Worm (Caenorhabditis elegans) whole organism, L1 larva: ENCODE results near the gene lsm-3.

Source experiments
- aha-1 ChIP-seq: fragments of 150-350 bp; optimal IDR thresholded peaks from 2 replicates; lab custom pipeline; 2014; ENCODE audit warnings: missing biosample characterization, missing genetic modification characterization
- blmp-1 ChIP-seq: fragments of 150-350 bp; optimal IDR thresholded peaks from 2 replicates; lab custom pipeline; 2014; ENCODE audit warnings: missing biosample characterization, missing genetic modification characterization
- ceh-88 ChIP-seq: fragments of 200-800 bp; sonication (Bioruptor generic); IDR thresholded peaks from 2 replicates; pipeline ENCODE4 v1.3.6; 2022; ENCODE audit warnings: missing genetic modification characterization, missing compliant biosample characterization
- ceh-90 ChIP-seq: sonication (generic microtip); optimal IDR thresholded peaks from 2 replicates; lab custom pipeline; 2016; ENCODE audit warnings: missing genetic modification characterization, missing compliant biosample characterization
- ces-1 ChIP-seq: fragments of 150-350 bp; optimal IDR thresholded peaks from 2 replicates; lab custom pipeline; 2014; ENCODE audit warnings: missing biosample characterization, missing genetic modification reagents, missing genetic modification characterization
- dpl-1 ChIP-seq, 3 experiments: fragments of 150-350 bp in 2 of 3; sonication (generic microtip) in 1 of 3; optimal IDR thresholded peaks; 2 replicates each; lab custom pipeline; 2014 to 2017; ENCODE audit warnings: missing biosample characterization in 3 of 3, missing genetic modification characterization in 3 of 3, missing genetic modification reagents in 3 of 3
- dsc-1 ChIP-seq: sonication (generic microtip); optimal IDR thresholded peaks from 2 replicates; lab custom pipeline; 2016; ENCODE audit warnings: mild to moderate bottlenecking, missing genetic modification characterization, missing compliant biosample characterization
- efl-1 ChIP-seq, 4 experiments: fragments of 150-350 bp; optimal IDR thresholded peaks in 3 of 4; peaks in 1 of 4; 1 replicate in 1 of 4; 2 replicates in 3 of 4; lab custom pipeline; 2014; ENCODE audit warnings: missing biosample characterization in 2 of 4, missing genetic modification characterization in 2 of 4, missing genetic modification reagents in 2 of 4
- ets-5 ChIP-seq: fragments of 200-800 bp; sonication (Bioruptor generic); IDR thresholded peaks from 2 replicates; pipeline ENCODE4 v1.3.6; 2022; ENCODE audit warnings: missing genetic modification characterization, missing compliant biosample characterization
- fos-1 ChIP-seq: fragments of 150-350 bp; optimal IDR thresholded peaks from 2 replicates; lab custom pipeline; 2014; ENCODE audit warnings: missing biosample characterization, missing genetic modification characterization
- grh-1 ChIP-seq: fragments of 200-800 bp; sonication (Bioruptor generic); IDR thresholded peaks from 2 replicates; pipeline ENCODE4 v1.3.6; 2022; ENCODE audit warnings: missing genetic modification reagents, missing genetic modification characterization, missing compliant biosample characterization
- isw-1 ChIP-seq: fragments of 200-800 bp; sonication (Bioruptor generic); IDR thresholded peaks from 2 replicates; pipeline ENCODE4 v1.3.6; 2022; ENCODE audit warnings: missing genetic modification characterization, missing compliant biosample characterization
- lin-35 ChIP-seq, 2 experiments: fragments of 150-350 bp; optimal IDR thresholded peaks; 2 replicates each; lab custom pipeline; 2014; ENCODE audit warnings: missing biosample characterization in 2 of 2, missing genetic modification characterization in 2 of 2, missing genetic modification reagents in 2 of 2
- lin-39 ChIP-seq: fragments of 150-350 bp; optimal IDR thresholded peaks from 2 replicates; lab custom pipeline; 2014; ENCODE audit warnings: missing biosample characterization, missing genetic modification reagents, missing genetic modification characterization
- lsy-2 ChIP-seq, 2 experiments: fragments of 150-350 bp; optimal IDR thresholded peaks; 2 replicates each; lab custom pipeline; 2014; ENCODE audit warnings: missing biosample characterization in 2 of 2, missing genetic modification characterization in 2 of 2
- mdl-1 ChIP-seq, 2 experiments: fragments of 150-350 bp; optimal IDR thresholded peaks; 2 replicates each; lab custom pipeline; 2014 to 2017; ENCODE audit warnings: missing biosample characterization in 2 of 2, missing genetic modification characterization in 2 of 2, inconsistent platforms in 1 of 2
- mep-1 ChIP-seq: fragments of 150-350 bp; optimal IDR thresholded peaks from 2 replicates; lab custom pipeline; 2014; ENCODE audit warnings: missing biosample characterization, missing genetic modification characterization
- nhr-12 ChIP-seq: sonication (generic microtip); optimal IDR thresholded peaks from 2 replicates; lab custom pipeline; 2017; ENCODE audit warnings: missing biosample characterization, missing genetic modification characterization
- nhr-19 ChIP-seq: fragments of 200-800 bp; sonication (Bioruptor generic); conservative IDR thresholded peaks from 2 replicates; pipeline ENCODE4 v1.3.6; 2022; ENCODE audit warnings: missing genetic modification characterization, missing compliant biosample characterization
- nhr-28 ChIP-seq: fragments of 150-350 bp; optimal IDR thresholded peaks from 2 replicates; lab custom pipeline; 2014; ENCODE audit warnings: missing biosample characterization, missing genetic modification characterization
- nhr-71 ChIP-seq: sonication (generic microtip); optimal IDR thresholded peaks from 2 replicates; lab custom pipeline; 2016; ENCODE audit warnings: mild to moderate bottlenecking, missing genetic modification characterization, moderate library complexity, missing compliant biosample characterization
- nhr-76 ChIP-seq: sonication (generic microtip); optimal IDR thresholded peaks from 2 replicates; lab custom pipeline; 2017; ENCODE audit warnings: missing biosample characterization, missing genetic modification characterization
- nhr-84 ChIP-seq: sonication (generic microtip); optimal IDR thresholded peaks from 2 replicates; lab custom pipeline; 2017; ENCODE audit warnings: missing biosample characterization, missing genetic modification characterization
- pax-3 ChIP-seq: fragments of 200-800 bp; sonication (Bioruptor generic); optimal IDR thresholded peaks from 2 replicates; lab custom pipeline; 2018; ENCODE audit warnings: mild to moderate bottlenecking, missing genetic modification characterization, moderate library complexity, missing compliant biosample characterization
- snu-23 ChIP-seq: sonication (generic microtip); optimal IDR thresholded peaks from 2 replicates; lab custom pipeline; 2016; ENCODE audit warnings: missing genetic modification characterization, missing compliant biosample characterization
- sox-4 ChIP-seq: sonication (generic microtip); optimal IDR thresholded peaks from 2 replicates; lab custom pipeline; 2016; ENCODE audit warnings: missing genetic modification characterization, missing compliant biosample characterization
- unc-130 ChIP-seq: fragments of 150-350 bp; optimal IDR thresholded peaks from 2 replicates; lab custom pipeline; 2017; ENCODE audit warnings: missing biosample characterization, missing genetic modification characterization, inconsistent platforms
- unc-86 ChIP-seq: sonication (generic microtip); optimal IDR thresholded peaks from 2 replicates; lab custom pipeline; 2016; ENCODE audit warnings: missing genetic modification characterization, missing compliant biosample characterization
- zip-4 ChIP-seq: fragments of 200-800 bp; sonication (Bioruptor generic); optimal IDR thresholded peaks from 2 replicates; lab custom pipeline; 2018; ENCODE audit warnings: mild to moderate bottlenecking, missing genetic modification characterization, moderate library complexity, missing compliant biosample characterization

lsm-3 gene

DNA sequence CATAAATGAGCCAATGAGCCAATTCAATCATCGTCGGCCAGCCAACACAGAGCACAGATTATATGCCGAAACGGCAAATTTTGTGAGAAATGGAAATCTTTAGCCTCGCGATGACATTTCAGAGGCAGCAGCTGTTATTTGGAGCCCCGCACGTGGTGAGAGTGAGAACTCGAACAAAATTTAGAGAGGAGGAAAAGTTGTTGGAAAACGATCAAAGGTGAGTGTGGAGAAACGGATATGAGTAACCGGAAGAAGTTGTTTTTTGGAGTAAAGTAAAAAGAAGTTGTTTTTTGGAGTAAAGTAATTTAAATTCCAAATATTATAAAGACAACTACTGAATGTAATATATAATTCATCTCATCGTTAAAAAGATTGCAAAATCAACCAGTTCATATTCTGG lies 11.7 kb downstream of the lsm-3 start, which contains the start of gene Y62E10A.13:
Y62E10A.13 (minus strand) TSS at position 326 of the 400 bp plus-strand sequence.
- TF ChIP-seq mdl-1 (tag; optimal IDR thresholded peaks at IDR 0.05; lab: Kevin White, UChicago) = peak in 1 of 2 experiments; percentile 17
- no peak for TF ChIP-seq nhr-28 (tag; lab: Kevin White, UChicago)
- no peak for TF ChIP-seq ceh-90 (tag; lab: Kevin White, UChicago)
- TF ChIP-seq lin-39 (tag; lab: Kevin White, UChicago) = no peak
- TF ChIP-seq ets-5 (GFP tag; lab: Robert Waterston, UW) = no peak

DNA sequence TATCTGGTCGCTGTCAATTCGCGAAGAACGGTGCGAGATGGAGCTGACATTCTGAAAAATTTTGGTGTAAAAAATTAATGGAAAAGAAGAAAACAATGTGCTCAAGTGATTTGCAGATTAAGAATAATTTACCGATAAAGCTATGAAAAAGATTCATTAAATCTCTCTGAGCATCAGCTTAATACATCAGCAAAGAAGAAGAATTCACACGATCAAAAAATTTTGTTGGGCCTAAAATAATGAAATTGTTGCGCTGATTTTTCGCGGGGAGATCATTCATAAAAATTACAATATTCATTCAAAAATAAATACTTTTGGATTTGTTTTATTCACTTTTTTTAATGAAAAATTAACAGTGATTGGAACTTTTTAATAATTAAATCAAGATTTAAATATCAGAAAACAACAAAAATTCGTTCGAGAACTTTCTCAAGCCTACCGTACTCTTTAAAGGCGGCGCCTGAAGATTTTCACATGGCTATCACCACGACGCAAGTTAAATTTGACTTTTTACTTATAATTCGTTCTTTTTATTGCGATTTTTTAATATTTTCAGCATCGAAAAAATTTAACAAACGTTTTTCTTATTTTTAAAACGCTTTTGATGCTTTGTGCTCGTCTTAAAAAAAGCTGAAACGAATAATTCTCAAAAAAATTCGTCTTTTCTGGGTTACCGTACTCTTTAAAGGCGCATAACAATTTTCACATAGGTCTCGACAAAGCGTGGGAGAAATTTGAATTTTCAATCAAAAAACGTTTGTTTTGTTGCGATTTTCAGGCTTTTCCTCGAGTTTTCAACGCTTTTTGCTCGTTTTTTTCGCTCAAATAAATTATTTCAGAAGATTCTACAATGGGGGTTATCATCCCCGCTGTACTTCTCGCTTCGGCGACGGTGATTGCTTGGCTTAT lies 13.7 kb downstream of the lsm-3 start, which contains the start of the genes memi-2 and cyp-31A5:
memi-2 (minus strand) TSS at position 51 of the 909 bp plus-strand sequence.
cyp-31A5 (plus strand) TSS at position 834 of the 909 bp plus-strand sequence.
- TF ChIP-seq fos-1 (tag; lab: Kevin White, UChicago) = no peak
- no peak for TF ChIP-seq nhr-71 (tag; lab: Kevin White, UChicago)
- TF ChIP-seq unc-86 = no peak
- TF ChIP-seq lsy-2 (tag; optimal IDR thresholded peaks at IDR 0.05; lab: Kevin White, UChicago) = no peak

DNA sequence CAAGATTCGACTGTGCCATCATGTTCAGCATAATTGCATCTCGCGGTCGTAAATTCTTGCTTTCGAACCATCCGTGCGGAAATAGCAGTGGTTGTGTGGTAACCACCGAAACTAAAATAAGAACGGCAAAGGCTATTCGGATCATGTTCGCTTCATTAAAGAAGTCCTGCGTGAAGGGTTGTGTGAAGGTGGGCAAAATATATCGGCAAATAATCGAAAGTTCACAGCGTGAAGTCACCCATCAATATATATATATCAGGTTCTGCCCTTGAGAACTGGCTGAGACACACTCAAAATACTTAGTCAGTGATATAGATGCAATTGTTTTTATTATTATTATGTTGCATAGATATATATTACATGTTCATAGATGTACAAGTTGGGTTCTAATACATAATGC lies 21.0 kb downstream of the lsm-3 start, which contains the start of gene Y62E10A.19:
Y62E10A.19 (minus strand) TSS at position 289 of the 400 bp plus-strand sequence.
- TF ChIP-seq ets-5 (GFP tag; lab: Robert Waterston, UW) (no peak), blmp-1 (tag; lab: Kevin White, UChicago) (peak; percentile 80)
- TF ChIP-seq, all 84 proteins: peak for 1

DNA sequence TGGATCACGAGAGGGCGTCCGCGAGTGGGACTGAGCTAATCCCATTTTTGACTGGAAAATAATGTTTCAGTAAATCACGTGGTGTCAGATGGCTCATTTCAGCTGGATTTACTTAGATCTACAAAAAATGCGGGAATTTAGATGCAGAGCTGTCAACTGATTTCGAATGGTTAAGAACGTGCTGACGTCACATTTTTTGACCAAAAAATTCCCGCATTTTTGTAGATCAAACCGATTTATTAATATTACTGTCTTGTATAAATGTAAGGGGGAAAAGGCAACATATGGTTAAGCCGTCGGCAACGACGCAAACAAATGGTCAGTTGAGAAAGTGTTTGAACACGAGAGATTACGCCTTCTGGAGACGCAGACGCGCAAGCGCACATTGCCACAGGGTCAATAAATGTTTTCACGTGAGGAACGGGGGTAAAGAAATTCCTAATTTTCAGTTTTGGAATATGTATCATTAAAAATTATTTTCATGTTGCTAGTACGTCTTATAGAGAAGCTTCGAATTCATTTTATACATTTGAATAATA lies 25.9 kb downstream of the lsm-3 start, which contains the start of gene gcl-1:
gcl-1 (minus strand) TSS at position 51 of the 539 bp plus-strand sequence.
- TF ChIP-seq snu-23 (peak; percentile 27), grh-1 (GFP tag; lab: Robert Waterston, UW) (0 out of 2 replicates have a peak, but pooled peaks have one; percentile 29), lsy-2 (tag; optimal IDR thresholded peaks at IDR 0.05; lab: Kevin White, UChicago) (no peak), aha-1 (tag; lab: Kevin White, UChicago) (no peak), dsc-1 (tag; lab: Kevin White, UChicago) (no peak), isw-1 (GFP tag; lab: Robert Waterston, UW) (no peak), nhr-12 (no peak), dpl-1 (GFP tag; optimal IDR thresholded peaks at IDR 0.05; lab: Kevin White, UChicago) (peak in 1 of 3 experiments; percentile 19), pax-3 (tag; lab: Kevin White, UChicago) (no peak), sox-4 (tag; lab: Kevin White, UChicago) (no peak), zip-4 (GFP tag; lab: Kevin White, UChicago) (no peak), mdl-1 (tag; optimal IDR thresholded peaks at IDR 0.05; lab: Kevin White, UChicago) (peak in 1 of 2 experiments; percentile 59), lin-35 (GFP tag; optimal IDR thresholded peaks at IDR 0.05; lab: Kevin White, UChicago) (peak; percentile 13 to 37), unc-130 (tag; lab: Kevin White, UChicago) (no peak), ceh-88 (GFP tag; lab: Robert Waterston, UW) (no peak), nhr-76 (no peak), blmp-1 (tag; lab: Kevin White, UChicago) (peak; percentile 11)

DNA sequence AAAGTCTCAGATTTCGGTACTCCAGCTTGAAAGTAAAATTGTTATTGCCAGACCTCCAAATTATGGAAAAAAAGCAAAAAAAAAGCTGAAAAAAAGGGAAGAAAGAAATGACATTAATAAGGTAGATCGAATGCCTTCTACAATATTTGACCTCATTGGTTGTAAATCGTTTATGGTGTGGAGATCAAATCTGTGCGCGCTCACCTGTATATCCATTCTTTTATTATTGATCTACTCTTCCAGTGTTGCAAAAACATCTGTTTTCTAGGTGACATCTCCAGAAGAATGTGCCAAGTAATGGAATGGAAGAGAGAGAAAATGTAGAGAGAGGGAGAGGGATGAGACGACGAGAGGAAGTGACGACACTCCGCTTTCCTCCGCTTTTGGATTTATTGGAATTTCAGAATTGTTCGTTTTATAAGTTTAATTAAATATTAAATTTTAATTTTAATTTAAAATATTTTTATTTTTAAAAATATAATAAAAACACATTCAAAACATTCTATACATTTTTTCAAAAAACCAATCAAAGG lies 28.8 kb downstream of the lsm-3 start, which contains the start of the genes pik-1 and aptf-2:
pik-1 (plus strand) TSS at position 303 of the 533 bp plus-strand sequence.
aptf-2 (minus strand) TSS at position 313 of the 533 bp plus-strand sequence.
- no peak for TF ChIP-seq nhr-19
- peak in 1 of 2 experiments; percentile 24 for TF ChIP-seq lin-35 (GFP tag; optimal IDR thresholded peaks at IDR 0.05; lab: Kevin White, UChicago)
- TF ChIP-seq blmp-1 (tag; lab: Kevin White, UChicago) = peak; percentile 27
- TF ChIP-seq lsy-2 (tag; optimal IDR thresholded peaks at IDR 0.05; lab: Kevin White, UChicago) = peak in 1 of 2 experiments; percentile 26
- peak; percentile 32 for TF ChIP-seq mep-1 (tag; lab: Kevin White, UChicago)
- TF ChIP-seq nhr-84 = no peak
- peak in 1 of 3 experiments; percentile 31 for TF ChIP-seq dpl-1 (GFP tag; optimal IDR thresholded peaks at IDR 0.05; lab: Kevin White, UChicago)
- no peak for TF ChIP-seq efl-1 (optimal IDR thresholded peaks at IDR 0.05; lab: Kevin White, UChicago)
- TF ChIP-seq efl-1 (GFP tag; optimal IDR thresholded peaks at IDR 0.05 in 1 of 2; lab: Kevin White, UChicago) = peak in 1 of 2 experiments; percentile 5
- TF ChIP-seq ces-1 = no peak
